Fruit fly (Drosophila melanogaster) S2 (cell line): ENCODE measurements around the gene sick.

Source experiments
- CG8478 ChIP-seq: fragments of >200 bp; optimal IDR thresholded peaks from 2 replicates; lab custom pipeline; 2018
- CTCF ChIP-seq, 2 experiments: fragments of >200 bp; optimal IDR thresholded peaks; 2 replicates each; lab custom pipeline; 2018

DNA sequence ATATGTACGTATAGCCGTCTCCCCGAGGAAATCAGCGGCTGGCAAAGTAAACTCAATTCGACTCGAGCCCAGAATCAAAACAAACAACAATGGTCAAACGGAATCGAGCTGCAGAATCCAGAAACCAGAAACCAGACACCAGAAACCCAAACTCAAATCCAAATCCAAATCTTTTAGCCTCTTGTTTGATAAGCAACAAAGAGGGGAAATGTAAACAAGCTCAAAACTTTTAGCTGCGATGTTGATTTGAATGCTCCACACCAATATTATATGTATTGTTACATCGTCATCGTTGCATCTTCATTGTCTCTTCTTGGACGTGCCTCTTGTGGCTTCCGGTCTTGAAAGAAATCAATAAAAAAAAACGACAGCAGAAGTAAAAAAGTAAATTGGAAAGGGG, 153.4 kb downstream of the sick start:
- TF ChIP-seq CTCF (optimal IDR thresholded peaks at IDR 0.05; lab: Kevin White, UChicago) (no peak), CG8478 (lab: Kevin White, UChicago) (no peak)
